Fruit fly (Drosophila melanogaster) Kc167 (cell line): ENCODE data around the gene Lrp4.

Source experiments
- Myc ChIP-seq: fragments of >200 bp; optimal IDR thresholded peaks from 2 replicates; lab custom pipeline; 2017; ENCODE audit warnings: missing external identifiers
- Sin3A ChIP-seq: fragments of >200 bp; optimal IDR thresholded peaks from 2 replicates; lab custom pipeline; 2018; ENCODE audit warnings: missing external identifiers
- h ChIP-seq: fragments of >200 bp; optimal IDR thresholded peaks from 3 replicates; lab custom pipeline; 2018; ENCODE audit warnings: missing external identifiers
- insv ChIP-seq: fragments of >200 bp; optimal IDR thresholded peaks from 3 replicates; lab custom pipeline; 2018; ENCODE audit warnings: missing external identifiers
- psq ChIP-seq: fragments of >200 bp; optimal IDR thresholded peaks from 2 replicates; lab custom pipeline; 2017; ENCODE audit warnings: missing external identifiers
- ttk ChIP-seq: sonication (Bioruptor generic); optimal IDR thresholded peaks from 2 replicates; lab custom pipeline; 2017; ENCODE audit warnings: missing external identifiers

Lrp4 gene

dm6 chrX:15940105-15940955 lies 29.7 kb downstream of the Lrp4 start, which contains the start of gene Stim:
TSS of gene Stim (minus strand) at chrX:15940451.
- no peak for TF ChIP-seq Sin3A (lab: Kevin White, UChicago)
- TF ChIP-seq insv (lab: Kevin White, UChicago), result no peak
- TF ChIP-seq Myc (lab: Kevin White, UChicago), result no peak
- no peak for TF ChIP-seq ttk
- no peak for TF ChIP-seq h (lab: Kevin White, UChicago)
- no peak for TF ChIP-seq psq

- TF ChIP-seq Sin3A (lab: Kevin White, UChicago) (no peak), psq (no peak), insv (lab: Kevin White, UChicago) (no peak), Myc (lab: Kevin White, UChicago) (no peak), ttk (no peak), h (lab: Kevin White, UChicago) (no peak)
These were observed 30.2 kb downstream of the Lrp4 start, which contains the start of gene CG8924 for dm6 chrX:15940956-15941246. TSS of gene CG8924 (plus strand) at chrX:15941077.

- no peak for TF ChIP-seq psq
- TF ChIP-seq h (lab: Kevin White, UChicago), result no peak
- TF ChIP-seq Sin3A (lab: Kevin White, UChicago), result no peak
- TF ChIP-seq ttk, result no peak
- TF ChIP-seq Myc (lab: Kevin White, UChicago), result no peak
- TF ChIP-seq insv (lab: Kevin White, UChicago), result no peak
These were observed 30.9 kb downstream of the Lrp4 start for dm6 chrX:15941527-15941926.

- TF ChIP-seq Myc (lab: Kevin White, UChicago), result no peak
These were observed 34.2 kb downstream of the Lrp4 start, which contains the start of gene Rrp47 for dm6 chrX:15944735-15945323. TSS of gene Rrp47 (plus strand) at chrX:15944897.

dm6 chrX:15950056-15950455 lies 39.4 kb downstream of the Lrp4 start:
- TF ChIP-seq h (lab: Kevin White, UChicago) (no peak), Myc (lab: Kevin White, UChicago) (no peak), insv (lab: Kevin White, UChicago) (no peak), psq (no peak), Sin3A (lab: Kevin White, UChicago) (no peak), ttk (no peak)

- TF ChIP-seq ttk, result no peak
- TF ChIP-seq Myc (lab: Kevin White, UChicago), result no peak
These were observed 58.9 kb downstream of the Lrp4 start for dm6 chrX:15969577-15969976.
